Worm (Caenorhabditis elegans): ENCODE results near the gene ceh-51.

ce11 chrV:18913120-18913519 is 39.2 kb downstream of the ceh-51 start:
- TF ChIP-seq hsf-1 (GFP tag; IDR thresholded peaks at IDR 0.05) = no peak
- no peak for TF ChIP-seq Y67H2A.10 (GFP tag; conservative IDR thresholded peaks at IDR 0.05)
- TF ChIP-seq snpc-4 (GFP tag; optimal IDR thresholded peaks at IDR 0.05) = no peak
- no peak for TF ChIP-seq snpc-4 (tag; optimal IDR thresholded peaks at IDR 0.05)
- no peak for TF ChIP-seq nhr-90 (tag; optimal IDR thresholded peaks at IDR 0.05)
